Worm (Caenorhabditis elegans) whole organism, L1 larva: Measurements from ENCODE around the gene Y82E9BL.3.
"Not testable (repeated sequence)": the region's sequence is repeated elsewhere in the genome, so short reads cannot be mapped to it uniquely, and the experiment has no call there.

ENCODE experiments used
- Y116A8C.19 ChIP-seq: sonication (generic microtip); optimal IDR thresholded peaks from 2 replicates; lab custom pipeline; 2016; ENCODE audit warnings: missing compliant biosample characterization, missing genetic modification characterization, borderline replicate concordance
- ceh-8 ChIP-seq: fragments of 200-800 bp; sonication (Bioruptor generic); optimal IDR thresholded peaks from 2 replicates; lab custom pipeline; 2018; ENCODE audit warnings: mild to moderate bottlenecking, missing genetic modification characterization, moderate library complexity, missing compliant biosample characterization
- ceh-90 ChIP-seq: sonication (generic microtip); optimal IDR thresholded peaks from 2 replicates; lab custom pipeline; 2016; ENCODE audit warnings: missing genetic modification characterization, missing compliant biosample characterization
- dpl-1 ChIP-seq, 3 experiments: fragments of 150-350 bp in 2 of 3; sonication (generic microtip) in 1 of 3; optimal IDR thresholded peaks; 2 replicates each; lab custom pipeline; 2014 to 2017; ENCODE audit warnings: missing biosample characterization in 3 of 3, missing genetic modification characterization in 3 of 3, missing genetic modification reagents in 3 of 3
- efl-1 ChIP-seq, 4 experiments: fragments of 150-350 bp; optimal IDR thresholded peaks in 3 of 4; peaks in 1 of 4; 1 replicate in 1 of 4; 2 replicates in 3 of 4; lab custom pipeline; 2014; ENCODE audit warnings: missing biosample characterization in 2 of 4, missing genetic modification characterization in 2 of 4, missing genetic modification reagents in 2 of 4
- elt-2 ChIP-seq: sonication (generic microtip); optimal IDR thresholded peaks from 2 replicates; lab custom pipeline; 2016; ENCODE audit warnings: missing genetic modification characterization, mild to moderate bottlenecking, inconsistent platforms, missing compliant biosample characterization, missing genetic modification reagents
- ets-5 ChIP-seq: fragments of 200-800 bp; sonication (Bioruptor generic); IDR thresholded peaks from 2 replicates; pipeline ENCODE4 v1.3.6; 2022; ENCODE audit warnings: missing genetic modification characterization, missing compliant biosample characterization
- fkh-4 ChIP-seq: sonication (generic microtip); optimal IDR thresholded peaks from 2 replicates; lab custom pipeline; 2016; ENCODE audit warnings: missing compliant biosample characterization, missing genetic modification characterization, borderline replicate concordance
- fos-1 ChIP-seq: fragments of 150-350 bp; optimal IDR thresholded peaks from 2 replicates; lab custom pipeline; 2014; ENCODE audit warnings: missing biosample characterization, missing genetic modification characterization
- hpl-2 ChIP-seq: fragments of 150-350 bp; optimal IDR thresholded peaks from 2 replicates; lab custom pipeline; 2014; ENCODE audit warnings: missing biosample characterization, missing genetic modification reagents, missing genetic modification characterization
- lin-13 ChIP-seq: fragments of 150-350 bp; optimal IDR thresholded peaks from 2 replicates; lab custom pipeline; 2014; ENCODE audit warnings: missing biosample characterization, missing genetic modification reagents, missing genetic modification characterization
- lin-15B ChIP-seq: fragments of 150-350 bp; sonication (generic microtip); optimal IDR thresholded peaks from 3 replicates; lab custom pipeline; 2014; ENCODE audit warnings: missing biosample characterization, missing genetic modification characterization
- lin-39 ChIP-seq: fragments of 150-350 bp; optimal IDR thresholded peaks from 2 replicates; lab custom pipeline; 2014; ENCODE audit warnings: missing biosample characterization, missing genetic modification reagents, missing genetic modification characterization
- mab-9 ChIP-seq: fragments of 200-800 bp; sonication (Bioruptor generic); IDR thresholded peaks from 2 replicates; pipeline ENCODE4 v1.3.6; 2022; ENCODE audit warnings: missing genetic modification reagents, missing genetic modification characterization, missing compliant biosample characterization
- mdl-1 ChIP-seq, 2 experiments: fragments of 150-350 bp; optimal IDR thresholded peaks; 2 replicates each; lab custom pipeline; 2014 to 2017; ENCODE audit warnings: missing biosample characterization in 2 of 2, missing genetic modification characterization in 2 of 2, inconsistent platforms in 1 of 2
- nhr-11 ChIP-seq: fragments of 150-350 bp; optimal IDR thresholded peaks from 2 replicates; lab custom pipeline; 2014; ENCODE audit warnings: missing biosample characterization, missing genetic modification characterization
- nhr-28 ChIP-seq: fragments of 150-350 bp; optimal IDR thresholded peaks from 2 replicates; lab custom pipeline; 2014; ENCODE audit warnings: missing biosample characterization, missing genetic modification characterization
- nhr-47 ChIP-seq: sonication (generic microtip); optimal IDR thresholded peaks from 2 replicates; lab custom pipeline; 2016; ENCODE audit warnings: mild to moderate bottlenecking, missing genetic modification characterization, moderate library complexity, missing compliant biosample characterization
- nhr-84 ChIP-seq: sonication (generic microtip); optimal IDR thresholded peaks from 2 replicates; lab custom pipeline; 2017; ENCODE audit warnings: missing biosample characterization, missing genetic modification characterization
- pqm-1 ChIP-seq: sonication (generic microtip); optimal IDR thresholded peaks from 3 replicates; lab custom pipeline; 2017; ENCODE audit warnings: missing biosample characterization, missing genetic modification characterization
- snpc-4 ChIP-seq: fragments of 150-350 bp; optimal IDR thresholded peaks from 2 replicates; lab custom pipeline; 2014; ENCODE audit warnings: missing biosample characterization, missing genetic modification characterization
- sox-4 ChIP-seq: sonication (generic microtip); optimal IDR thresholded peaks from 2 replicates; lab custom pipeline; 2016; ENCODE audit warnings: missing genetic modification characterization, missing compliant biosample characterization
- sup-37 ChIP-seq: fragments of 200-800 bp; sonication (Bioruptor generic); optimal IDR thresholded peaks from 2 replicates; lab custom pipeline; 2018; ENCODE audit warnings: mild to moderate bottlenecking, missing genetic modification characterization, missing compliant biosample characterization
- tbx-2 ChIP-seq: sonication (generic microtip); optimal IDR thresholded peaks from 2 replicates; lab custom pipeline; 2016; ENCODE audit warnings: missing genetic modification characterization, missing compliant biosample characterization
- tlp-1 ChIP-seq: fragments of 150-350 bp; optimal IDR thresholded peaks from 2 replicates; lab custom pipeline; 2014; ENCODE audit warnings: missing biosample characterization, missing genetic modification characterization
- unc-62 ChIP-seq: fragments of 150-350 bp; optimal IDR thresholded peaks from 2 replicates; lab custom pipeline; 2014; ENCODE audit warnings: missing biosample characterization, missing genetic modification reagents, missing genetic modification characterization
- xbp-1 ChIP-seq: sonication (generic microtip); optimal IDR thresholded peaks from 2 replicates; lab custom pipeline; 2016; ENCODE audit warnings: missing genetic modification characterization, missing compliant biosample characterization
- zag-1 ChIP-seq: fragments of 150-350 bp; optimal IDR thresholded peaks from 2 replicates; lab custom pipeline; 2014; ENCODE audit warnings: missing biosample characterization, missing genetic modification characterization

The Y82E9BL.3 gene

DNA sequence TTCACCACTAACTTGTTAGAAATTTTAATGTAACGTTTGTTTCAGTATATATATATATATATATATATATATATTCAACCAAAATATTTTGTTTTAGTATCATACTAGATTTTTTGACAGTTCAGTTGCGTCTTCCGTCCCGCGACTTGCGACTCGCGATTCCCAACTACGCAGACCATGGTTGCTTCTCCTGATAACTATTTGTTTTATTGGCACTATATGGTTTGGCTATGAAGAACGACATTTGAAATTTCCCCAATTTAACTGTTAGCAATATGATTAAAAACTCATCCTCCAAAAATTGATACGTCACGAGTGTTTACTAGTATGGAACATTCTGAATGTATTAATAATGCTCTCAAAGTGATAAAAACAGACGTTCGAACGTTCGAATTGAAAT lies 34.0 kb upstream of the Y82E9BL.3 start:
- TF ChIP-seq lin-15B (tag; lab: Kevin White, UChicago) (no peak), snpc-4 (tag; lab: Kevin White, UChicago) (no peak), fkh-4 (tag; lab: Kevin White, UChicago) (no peak), sup-37 (GFP tag; lab: Kevin White, UChicago) (no peak), sox-4 (no peak), hpl-2 (GFP tag; lab: Kevin White, UChicago) (no peak), nhr-84 (no peak), unc-62 (GFP tag; lab: Kevin White, UChicago) (no peak), nhr-11 (tag; lab: Kevin White, UChicago) (no peak), mdl-1 (tag; optimal IDR thresholded peaks at IDR 0.05; lab: Kevin White, UChicago) (no peak), nhr-47 (tag; lab: Kevin White, UChicago) (no peak), nhr-28 (tag; lab: Kevin White, UChicago) (no peak), dpl-1 (GFP tag; optimal IDR thresholded peaks at IDR 0.05; lab: Kevin White, UChicago) (no peak), tbx-2 (no peak), ets-5 (no peak)
- TF ChIP-seq, all 84 proteins: peak for 0

DNA sequence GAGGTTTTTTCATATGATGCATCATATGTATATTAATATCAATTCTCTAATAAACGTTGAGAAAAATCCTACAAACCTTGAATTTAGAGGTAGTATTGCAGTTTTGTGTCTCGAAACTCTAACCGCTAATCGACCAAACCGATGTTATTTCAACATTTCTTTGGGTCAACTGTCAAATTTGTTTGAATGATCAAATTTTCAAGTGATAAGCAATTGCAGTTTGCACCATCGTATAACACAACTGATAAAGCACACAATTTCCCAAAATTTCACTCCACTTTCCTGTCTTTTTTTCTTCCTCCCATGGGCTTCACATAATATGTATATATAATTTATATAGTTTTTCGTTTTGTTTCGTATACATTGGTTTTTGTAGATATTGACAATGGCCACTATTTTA lies 33.4 kb upstream of the Y82E9BL.3 start, which contains the start of the genes fbxa-138 and Y82E9BR.5:
TSS of gene fbxa-138 (minus strand) at position 161 of the 400 bp plus-strand sequence.
TSS of gene Y82E9BR.5 (plus strand) at position 279 of the 400 bp plus-strand sequence.
- TF ChIP-seq elt-2 (tag; lab: Kevin White, UChicago) (peak; percentile 70), lin-15B (tag; lab: Kevin White, UChicago) (no peak), pqm-1 (tag; lab: Kevin White, UChicago) (no peak), fos-1 (no peak), tlp-1 (tag; lab: Kevin White, UChicago) (peak; percentile 17), mdl-1 (tag; optimal IDR thresholded peaks at IDR 0.05; lab: Kevin White, UChicago) (no peak)

DNA sequence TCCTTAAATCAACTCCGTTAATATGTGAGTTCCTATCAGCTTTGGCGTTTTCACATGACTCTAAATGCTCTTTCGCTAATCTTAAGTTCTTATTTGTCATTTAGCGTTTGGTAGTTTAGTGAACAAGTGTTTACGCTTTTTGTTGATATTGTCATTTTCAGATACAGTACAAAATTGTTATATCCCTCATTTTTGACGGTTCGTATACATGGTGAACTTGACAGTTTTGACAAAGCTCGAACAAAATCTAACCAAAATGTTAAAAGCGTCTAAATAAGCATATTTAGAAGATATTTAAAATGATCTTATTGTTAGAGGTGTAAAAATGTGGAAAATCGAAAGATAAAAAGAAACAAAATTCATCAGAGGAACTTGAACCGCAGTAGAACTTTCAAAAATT lies 32.8 kb upstream of the Y82E9BL.3 start:
- TF ChIP-seq ceh-8 (GFP tag; lab: Kevin White, UChicago) (no peak), nhr-28 (tag; lab: Kevin White, UChicago) (no peak), Y116A8C.19 (tag; lab: Kevin White, UChicago) (no peak), zag-1 (tag; lab: Kevin White, UChicago) (no peak), ceh-90 (tag; lab: Kevin White, UChicago) (no peak), ets-5 (no peak), xbp-1 (tag; lab: Kevin White, UChicago) (no peak), elt-2 (tag; lab: Kevin White, UChicago) (no peak)

DNA sequence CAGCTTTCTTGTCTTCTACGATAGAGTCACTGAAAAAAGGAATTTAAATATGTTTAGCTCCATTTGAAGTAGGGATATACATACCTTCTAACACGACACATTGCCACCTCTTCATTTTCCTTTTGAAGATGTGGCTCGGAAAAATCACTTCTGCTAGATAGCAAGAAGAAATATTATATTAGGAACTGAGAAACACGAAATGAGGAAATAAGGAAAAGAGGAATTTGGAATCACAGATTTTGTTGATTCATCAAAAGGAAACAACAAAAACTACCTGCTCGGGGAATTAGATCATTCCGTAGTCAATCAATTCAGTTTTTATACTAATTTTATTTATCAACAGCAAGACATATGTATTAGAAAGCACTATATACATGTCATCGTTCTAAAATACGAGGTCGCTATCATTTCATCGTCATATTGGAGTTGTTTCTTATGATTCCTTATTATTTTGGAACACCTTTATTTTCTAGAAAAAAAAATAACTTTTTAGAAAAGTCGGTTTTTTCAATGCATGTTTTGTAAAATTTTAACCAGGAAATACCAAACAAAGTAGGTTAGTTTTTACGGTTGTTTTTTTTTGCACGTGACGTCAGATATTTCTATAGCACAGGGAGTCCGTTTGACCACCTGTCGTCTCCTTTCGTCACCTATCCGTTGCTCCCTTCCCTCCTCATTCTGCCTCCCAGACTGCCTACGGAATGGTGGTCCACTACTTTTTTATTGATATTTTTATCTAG lies 30.1 kb upstream of the Y82E9BL.3 start, which contains the start of the genes pals-21 and Y82E9BR.6:
TSS of gene pals-21 (minus strand) at position 101 of the 740 bp plus-strand sequence.
TSS of gene Y82E9BR.6 (plus strand) at position 690 of the 740 bp plus-strand sequence.
- TF ChIP-seq sox-4 (no peak), efl-1 (optimal IDR thresholded peaks at IDR 0.05; lab: Kevin White, UChicago) (no peak), efl-1 (GFP tag; optimal IDR thresholded peaks at IDR 0.05 in 1 of 2; lab: Kevin White, UChicago) (peak in 1 of 2 experiments; percentile 52)

DNA sequence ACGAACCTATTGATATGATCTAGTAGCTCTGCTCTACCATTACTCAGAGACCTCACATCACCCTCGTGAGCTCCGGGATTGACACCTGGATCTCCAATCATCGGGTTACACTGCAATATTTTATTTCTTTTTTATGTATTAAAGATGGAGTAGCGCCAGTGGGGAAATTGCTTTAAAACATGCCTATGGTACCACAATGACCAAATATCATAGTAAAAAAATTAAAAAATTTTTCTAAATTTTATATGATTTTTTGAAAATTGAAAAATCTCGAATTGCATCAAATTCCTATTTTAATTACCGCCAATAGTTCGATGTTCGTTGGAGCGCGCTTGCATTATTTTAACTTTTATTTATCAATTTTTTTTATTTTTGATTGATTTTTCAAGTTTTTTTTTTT lies 27.3 kb upstream of the Y82E9BL.3 start, which contains the start of gene pals-40:
TSS of gene pals-40 (minus strand) at position 101 of the 400 bp plus-strand sequence.
- TF ChIP-seq lin-39 (tag; lab: Kevin White, UChicago); lin-13; sup-37 (GFP tag; lab: Kevin White, UChicago): not testable (repeated sequence)

DNA sequence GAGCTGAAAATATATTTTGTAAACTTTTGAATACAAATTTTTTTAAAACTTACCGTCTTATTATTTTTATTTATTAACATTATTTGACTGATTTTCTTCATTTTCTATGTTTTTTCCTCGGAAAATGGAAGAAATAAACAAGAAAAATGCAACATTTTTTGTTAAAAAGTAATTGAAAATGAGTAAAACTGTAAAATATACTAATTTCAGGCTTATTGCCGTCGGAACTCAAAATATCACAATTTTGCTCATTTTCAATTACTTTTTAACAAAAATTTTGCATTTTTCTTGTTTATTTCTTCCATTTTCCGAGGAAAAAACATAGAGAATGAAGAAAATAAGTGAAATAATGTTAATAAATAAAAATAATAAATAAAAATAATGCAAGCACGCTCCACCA lies 24.8 kb upstream of the Y82E9BL.3 start, which contains the start of gene Y82E9BR.10:
TSS of gene Y82E9BR.10 (minus strand) at position 101 of the 400 bp plus-strand sequence.
- TF ChIP-seq ceh-90 (tag; lab: Kevin White, UChicago); xbp-1 (tag; lab: Kevin White, UChicago); mab-9 (GFP tag; lab: Robert Waterston, UW): not testable (repeated sequence)
